Worm (Caenorhabditis elegans) whole organism, L1 larva: ENCODE measurements around the gene sri-39.

Source experiments
- C16A3.4 ChIP-seq: fragments of 150-350 bp; optimal IDR thresholded peaks from 2 replicates; lab custom pipeline; 2014; ENCODE audit warnings: missing biosample characterization, missing genetic modification characterization
- C34B4.2 ChIP-seq: sonication (generic microtip); optimal IDR thresholded peaks from 2 replicates; lab custom pipeline; 2017; ENCODE audit warnings: mild to moderate bottlenecking, missing genetic modification characterization, missing compliant biosample characterization
- ama-1 ChIP-seq: fragments of 150-350 bp; optimal IDR thresholded peaks from 2 replicates; lab custom pipeline; 2014
- efl-1 ChIP-seq, 4 experiments: fragments of 150-350 bp; optimal IDR thresholded peaks in 3 of 4; peaks in 1 of 4; 1 replicate in 1 of 4; 2 replicates in 3 of 4; lab custom pipeline; 2014; ENCODE audit warnings: missing biosample characterization in 2 of 4, missing genetic modification characterization in 2 of 4, missing genetic modification reagents in 2 of 4
- lin-15B ChIP-seq: fragments of 150-350 bp; sonication (generic microtip); optimal IDR thresholded peaks from 3 replicates; lab custom pipeline; 2014; ENCODE audit warnings: missing biosample characterization, missing genetic modification characterization
- nhr-12 ChIP-seq: sonication (generic microtip); optimal IDR thresholded peaks from 2 replicates; lab custom pipeline; 2017; ENCODE audit warnings: missing biosample characterization, missing genetic modification characterization
- nhr-76 ChIP-seq: sonication (generic microtip); optimal IDR thresholded peaks from 2 replicates; lab custom pipeline; 2017; ENCODE audit warnings: missing biosample characterization, missing genetic modification characterization
- pqm-1 ChIP-seq: sonication (generic microtip); optimal IDR thresholded peaks from 3 replicates; lab custom pipeline; 2017; ENCODE audit warnings: missing biosample characterization, missing genetic modification characterization
- skn-1 ChIP-seq: fragments of 150-350 bp; optimal IDR thresholded peaks from 2 replicates; lab custom pipeline; 2014; ENCODE audit warnings: missing biosample characterization, missing genetic modification characterization
- sox-4 ChIP-seq: sonication (generic microtip); optimal IDR thresholded peaks from 2 replicates; lab custom pipeline; 2016; ENCODE audit warnings: missing genetic modification characterization, missing compliant biosample characterization
- unc-62 ChIP-seq: fragments of 150-350 bp; optimal IDR thresholded peaks from 2 replicates; lab custom pipeline; 2014; ENCODE audit warnings: missing biosample characterization, missing genetic modification reagents, missing genetic modification characterization
- unc-98 ChIP-seq: fragments of 200-800 bp; sonication (Bioruptor generic); IDR thresholded peaks from 2 replicates; pipeline ENCODE4 v1.3.6; 2022; ENCODE audit warnings: missing genetic modification characterization, missing compliant biosample characterization

DNA sequence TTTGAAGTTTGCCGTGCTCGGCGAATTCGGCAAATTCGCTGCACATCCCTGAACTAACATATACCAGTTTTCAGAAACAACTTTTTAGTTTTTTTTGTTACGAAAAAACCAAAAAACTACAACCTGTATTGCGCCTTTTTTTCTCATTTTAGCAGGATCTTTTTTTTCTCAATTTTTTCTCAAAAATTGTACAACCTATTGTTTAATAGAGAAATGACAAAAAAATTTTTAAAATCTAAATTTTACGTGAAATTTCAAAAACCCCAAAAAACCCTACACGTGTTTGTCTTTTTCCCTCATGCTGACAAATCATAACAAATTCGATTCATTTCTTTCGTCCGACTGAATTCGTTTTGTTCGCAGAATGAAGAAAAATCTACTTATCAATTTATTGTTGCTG lies 41.4 kb upstream of the sri-39 start, which contains the start of gene K02F6.3:
- TF ChIP-seq nhr-76 (tag; lab: Kevin White, UChicago) (no peak), skn-1 (tag; lab: Kevin White, UChicago) (no peak), lin-15B (no peak), efl-1 (optimal IDR thresholded peaks at IDR 0.05; lab: Kevin White, UChicago) (no peak), efl-1 (GFP tag; optimal IDR thresholded peaks at IDR 0.05 in 1 of 2; lab: Kevin White, UChicago) (peak in 1 of 2 experiments; percentile 48), unc-98 (no peak), ama-1 (no peak), unc-62 (GFP tag; lab: Kevin White, UChicago) (no peak), pqm-1 (no peak), C34B4.2 (no peak), sox-4 (tag; lab: Kevin White, UChicago) (no peak), C16A3.4 (tag; lab: Kevin White, UChicago) (no peak), nhr-12 (tag; lab: Kevin White, UChicago) (no peak)
